Worm (Caenorhabditis elegans): ENCODE results near the gene W04H10.6.
"Not testable (repeated sequence)": the region's sequence is repeated elsewhere in the genome, so short reads cannot be mapped to it uniquely, and the experiment has no call there.

ce11 chrII:593221-593620 is 15.0 kb downstream of the W04H10.6 start, which contains the start of gene W08F4.1:
- not testable (repeated sequence) for TF ChIP-seq ama-1 (optimal IDR thresholded peaks at IDR 0.05); ama-1 (GFP tag; optimal IDR thresholded peaks at IDR 0.05); mcd-1 (GFP tag; IDR thresholded peaks at IDR 0.05); him-1 (tag; optimal IDR thresholded peaks at IDR 0.05); dpl-1 (GFP tag; optimal IDR thresholded peaks at IDR 0.05); let-607 (tag; optimal IDR thresholded peaks at IDR 0.05); lin-40 (tag; optimal IDR thresholded peaks at IDR 0.05); ccch-3 (GFP tag; optimal IDR thresholded peaks at IDR 0.05)
